Fruit fly (Drosophila melanogaster) ovary, adult (tissue): ENCODE results near the gene et.

ENCODE experiments used
- CG17801 ChIP-seq: fragments of 200-800 bp; optimal IDR thresholded peaks from 2 replicates; lab custom pipeline; 2019; ENCODE audit warnings: missing biosample characterization, mild to moderate bottlenecking, missing genetic modification characterization, moderate library complexity; ENCODE audit not compliant: partially characterized antibody

et gene

DNA sequence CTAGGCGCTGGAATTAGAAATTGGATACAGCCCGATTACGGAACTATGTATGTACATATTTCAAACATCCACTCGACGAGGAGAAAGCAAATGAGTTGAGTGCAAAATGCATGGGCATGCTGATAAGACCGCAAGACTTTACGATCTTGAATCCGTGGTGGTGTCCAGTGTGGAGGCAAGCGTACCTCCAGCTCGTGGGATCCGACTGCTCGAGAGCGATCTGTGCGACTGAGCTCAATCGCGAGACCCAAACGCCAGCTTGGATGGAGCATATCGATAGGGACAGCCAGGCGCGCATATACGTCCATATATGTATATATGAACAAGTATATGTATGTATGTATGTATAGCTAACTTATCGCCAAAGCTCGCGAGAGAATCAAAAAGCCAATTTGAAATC lies at the start of gene et:
Gene et, minus strand, starts transcription at position 230 of the 400 bp plus-strand sequence.
- no peak for TF ChIP-seq CG17801 (GFP tag; lab: Kevin White, UChicago)

DNA sequence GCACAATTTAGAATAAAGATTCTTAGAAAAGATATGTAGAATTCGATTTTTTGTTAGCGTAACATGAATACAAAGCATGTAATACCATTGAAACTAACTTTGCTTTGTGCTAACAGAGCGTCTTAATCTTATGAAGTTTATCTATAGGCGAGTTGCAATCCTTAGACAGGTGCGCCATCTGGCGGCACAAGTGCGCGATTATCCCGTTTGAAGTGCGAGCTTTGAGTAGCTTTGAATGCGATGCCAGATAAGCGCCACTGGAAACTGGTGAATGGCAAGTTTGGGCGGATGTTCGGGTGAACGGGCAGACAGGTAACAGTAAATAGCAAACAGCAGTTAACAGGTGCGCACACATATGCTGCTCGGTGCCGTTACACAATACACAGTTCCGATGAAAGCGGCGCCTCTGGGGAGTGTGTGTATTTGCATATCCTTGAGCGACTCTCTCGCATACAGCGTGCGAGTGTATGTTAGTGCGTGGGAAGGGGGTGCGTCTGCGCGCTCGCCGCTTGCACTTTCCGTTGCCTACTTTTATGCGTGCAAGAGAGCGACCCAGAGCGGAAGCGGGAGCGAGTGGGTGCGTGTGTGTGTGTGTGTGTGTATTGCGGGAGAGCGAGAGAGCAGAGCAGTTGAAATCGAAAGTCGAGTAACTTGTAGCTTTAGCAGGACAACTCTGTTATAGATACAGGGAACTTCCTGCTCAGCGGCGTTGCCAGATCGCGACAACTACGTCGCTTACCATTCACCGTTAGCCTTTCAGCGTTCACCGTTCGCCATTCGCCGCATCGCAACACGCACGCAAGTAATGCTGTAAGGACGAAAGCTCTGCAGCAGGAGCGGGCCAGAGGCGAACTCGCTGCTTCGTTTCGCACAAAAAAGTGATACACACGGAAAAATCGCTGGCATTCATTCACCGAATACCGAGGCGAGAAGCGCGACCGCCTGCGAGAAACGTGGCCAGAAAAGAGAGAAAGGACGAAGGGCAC lies 42.6 kb upstream of the et start, which contains the start of gene CG12531:
Gene CG12531, plus strand, starts transcription at position 936 of the 986 bp plus-strand sequence.
- no peak for TF ChIP-seq CG17801 (GFP tag; lab: Kevin White, UChicago)

DNA sequence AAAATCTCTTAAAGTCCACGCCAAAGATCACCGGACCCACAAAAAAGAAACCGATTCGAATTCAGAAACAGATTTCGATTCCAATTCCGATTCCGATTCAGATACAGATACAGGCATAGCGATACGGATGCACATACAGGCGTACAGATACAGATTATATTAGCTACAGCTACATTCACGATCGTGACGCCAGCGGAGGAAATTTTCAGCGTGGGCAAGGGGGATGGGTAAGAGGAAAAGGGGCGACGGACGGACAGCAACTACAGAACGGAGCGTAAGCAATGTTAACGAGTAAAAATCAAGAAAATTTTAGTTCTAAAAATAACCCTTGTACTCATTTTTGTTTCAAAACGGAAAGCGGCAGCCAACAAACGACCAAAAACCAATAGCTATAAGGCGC lies 41.4 kb upstream of the et start:
- TF ChIP-seq CG17801 (GFP tag; lab: Kevin White, UChicago), result no peak

DNA sequence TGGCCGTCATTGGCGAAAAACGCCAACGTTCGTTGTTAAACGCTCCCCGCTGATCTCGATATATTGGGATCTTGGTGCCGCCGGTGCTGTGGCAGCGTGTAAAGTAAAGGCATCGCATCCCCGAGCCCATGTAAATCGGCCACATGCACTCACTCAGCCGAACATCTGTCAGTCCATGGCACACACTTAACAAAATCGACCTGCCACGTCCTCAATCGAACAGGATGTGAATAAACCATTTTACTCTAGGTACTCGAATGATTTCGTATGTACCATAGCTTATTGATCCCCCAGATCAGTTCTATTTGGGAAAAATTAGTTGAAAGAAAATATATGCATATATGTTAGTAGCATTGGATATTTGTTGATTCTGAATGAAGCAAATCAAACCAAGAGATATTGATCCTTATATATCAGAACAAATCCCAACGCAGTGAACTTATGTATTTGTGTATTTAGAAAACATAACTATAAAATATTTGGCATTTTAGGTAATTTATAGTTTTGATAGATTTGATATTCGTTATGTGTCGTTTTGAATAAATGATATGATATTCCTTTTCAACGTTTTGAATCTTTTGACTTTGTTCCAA lies 40.7 kb upstream of the et start:
- no peak for TF ChIP-seq CG17801 (GFP tag; lab: Kevin White, UChicago)

DNA sequence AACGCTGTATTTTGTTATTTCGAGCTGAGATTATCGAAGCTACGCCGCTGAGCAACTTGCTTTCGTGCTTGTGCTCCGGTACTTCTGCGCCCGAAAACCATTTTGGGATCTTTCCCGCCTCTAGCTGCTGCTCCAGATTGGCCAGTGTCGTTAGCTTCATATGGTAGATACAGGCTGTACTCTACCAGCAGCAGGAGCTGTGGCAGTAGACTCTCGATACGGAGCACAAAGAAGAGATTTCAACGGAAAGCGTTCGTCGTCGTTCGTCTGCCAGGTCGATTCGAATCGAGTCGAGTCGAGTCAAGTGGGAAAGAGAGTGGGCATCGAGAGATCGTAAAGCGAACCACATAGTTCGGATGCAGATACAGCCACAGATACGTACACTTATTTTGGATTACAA lies 39.1 kb upstream of the et start:
- no peak for TF ChIP-seq CG17801 (GFP tag; lab: Kevin White, UChicago)

dm6 chrX:19712898-19713627 lies 37.4 kb upstream of the et start, which contains the start of gene meso18E:
Gene meso18E (minus strand): TSS chrX:19713045.
- TF ChIP-seq CG17801 (GFP tag; lab: Kevin White, UChicago), result no peak

DNA sequence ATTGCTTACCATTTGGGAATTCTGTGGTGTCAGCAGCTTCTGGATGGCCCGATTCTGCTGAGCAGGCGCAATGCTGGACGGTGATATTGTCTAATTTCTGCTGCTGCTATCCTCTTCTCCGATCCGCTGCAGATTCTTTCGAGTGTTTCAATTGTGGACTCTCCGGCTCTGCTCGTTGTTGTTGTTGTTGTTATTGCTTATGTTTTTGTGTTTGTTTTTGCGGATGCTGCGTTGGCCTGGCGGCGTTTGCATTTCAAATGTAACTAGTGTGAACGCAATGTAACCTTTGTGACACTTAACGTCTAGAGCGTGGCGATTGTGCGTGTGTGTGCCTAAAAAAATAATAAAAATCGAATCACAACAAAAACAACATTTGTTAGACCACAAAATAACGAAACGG lies 36.2 kb upstream of the et start:
- no peak for TF ChIP-seq CG17801 (GFP tag; lab: Kevin White, UChicago)

DNA sequence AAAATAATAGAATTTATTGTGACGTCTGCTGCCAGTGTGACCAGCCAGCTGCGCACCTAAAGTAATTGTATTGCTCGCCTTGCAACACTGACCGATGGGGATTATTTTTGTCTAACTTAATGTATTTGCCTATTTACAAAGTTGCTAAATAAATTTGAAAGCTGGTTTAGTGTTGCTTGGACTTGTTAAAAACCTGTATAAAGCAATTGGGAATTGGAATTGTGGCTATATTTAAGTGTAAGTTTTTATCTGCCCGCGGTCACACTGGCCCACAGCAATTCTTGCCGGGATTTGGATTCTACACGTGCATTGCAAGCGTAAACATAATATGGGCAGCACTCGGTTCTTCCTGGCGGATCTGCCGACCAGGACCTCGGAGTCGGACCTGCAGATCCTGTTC lies 28.4 kb upstream of the et start, which contains the start of the genes CG14230 and CG14232:
Gene CG14230, plus strand, starts transcription at position 94 of the 400 bp plus-strand sequence.
Gene CG14232, minus strand, starts transcription at position 177 of the 400 bp plus-strand sequence.
- peak; percentile 48 for TF ChIP-seq CG17801 (GFP tag; lab: Kevin White, UChicago)

- TF ChIP-seq CG17801 (GFP tag; lab: Kevin White, UChicago), result peak; percentile 48
These were observed 25.9 kb upstream of the et start, which contains the start of gene Tcs4 for dm6 chrX:19701611-19702010. Gene Tcs4 (minus strand): TSS chrX:19701755.

dm6 chrX:19697255-19697877 lies 21.7 kb upstream of the et start:
- TF ChIP-seq CG17801 (GFP tag; lab: Kevin White, UChicago), result no peak

DNA sequence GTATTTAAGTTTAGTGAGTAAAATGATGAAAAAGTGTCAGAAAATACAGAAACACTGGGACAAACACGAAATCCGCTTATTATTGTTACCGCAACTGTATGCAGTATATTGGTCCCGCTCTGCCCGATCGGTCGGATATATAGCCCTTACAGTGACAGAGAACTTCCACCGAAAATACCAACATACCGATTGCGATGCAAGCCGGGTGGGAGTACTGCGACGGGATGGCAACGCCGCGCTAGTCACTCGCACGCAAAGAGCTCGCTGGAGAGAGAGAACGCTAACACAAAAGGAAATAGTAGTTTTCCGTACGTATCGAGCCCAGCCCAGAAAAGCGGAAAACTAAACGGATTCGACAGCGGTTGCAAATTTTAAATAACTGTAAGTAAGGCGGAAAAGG lies 21.2 kb upstream of the et start, which contains the start of gene Cdc42:
Gene Cdc42, plus strand, starts transcription at position 247 of the 400 bp plus-strand sequence.
- TF ChIP-seq CG17801 (GFP tag; lab: Kevin White, UChicago), result no peak

- no peak for TF ChIP-seq CG17801 (GFP tag; lab: Kevin White, UChicago)
These were observed 19.3 kb upstream of the et start, which contains the start of gene CG14229 for dm6 chrX:19694792-19695558. Gene CG14229 (minus strand): TSS chrX:19695250.

dm6 chrX:19692951-19693698 lies 17.4 kb upstream of the et start, which contains the start of gene Mer:
Gene Mer (minus strand): TSS chrX:19693500.
- peak; percentile 85 for TF ChIP-seq CG17801 (GFP tag; lab: Kevin White, UChicago)
